Worm (Caenorhabditis elegans): ENCODE results near the gene npr-6.

npr-6 gene

DNA sequence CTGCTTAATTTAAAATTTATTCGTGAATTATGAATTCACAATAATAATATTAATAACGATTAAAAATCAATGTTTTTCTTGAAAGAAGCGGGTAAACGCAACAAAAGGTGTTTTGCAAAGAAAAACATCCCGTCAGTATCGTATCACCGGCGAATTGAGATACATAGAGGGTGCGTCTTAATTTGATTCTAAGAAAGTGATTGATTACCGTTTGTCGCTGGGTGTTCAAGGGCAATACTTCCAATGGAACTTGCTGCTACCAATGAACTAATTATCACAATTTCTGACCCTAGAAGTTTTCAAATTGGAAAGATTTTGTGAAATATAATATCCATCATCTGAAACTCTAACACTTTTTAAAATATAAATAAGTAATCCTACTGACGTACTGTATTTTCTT lies 39.9 kb downstream of the npr-6 start:
- TF ChIP-seq nhr-77 (tag; optimal IDR thresholded peaks at IDR 0.05) (no peak), ztf-1 (GFP tag; conservative IDR thresholded peaks at IDR 0.05) (no peak), skn-1 (tag; optimal IDR thresholded peaks at IDR 0.05) (no peak), dmd-4 (tag; optimal IDR thresholded peaks at IDR 0.05) (no peak), sma-9 (GFP tag; optimal IDR thresholded peaks at IDR 0.05) (peak; percentile 27), sma-9 (tag; optimal IDR thresholded peaks at IDR 0.05) (no peak), blmp-1 (tag; optimal IDR thresholded peaks at IDR 0.05; ENCODE audit: insufficient read depth) (peak; percentile 72), ztf-4 (tag; optimal IDR thresholded peaks at IDR 0.05) (no peak), nhr-11 (tag; optimal IDR thresholded peaks at IDR 0.05) (no peak), ceh-16 (tag; optimal IDR thresholded peaks at IDR 0.05) (peak; percentile 93), lin-13 (GFP tag; optimal IDR thresholded peaks at IDR 0.05) (no peak)

- no peak for TF ChIP-seq mbf-1 (tag; optimal IDR thresholded peaks at IDR 0.05)
- TF ChIP-seq lsy-2 (tag; optimal IDR thresholded peaks at IDR 0.05), result no peak
- TF ChIP-seq sma-3 (GFP tag; optimal IDR thresholded peaks at IDR 0.05), result no peak
- no peak for TF ChIP-seq nhr-6 (tag; optimal IDR thresholded peaks at IDR 0.05)
- TF ChIP-seq elt-3 (tag; optimal IDR thresholded peaks at IDR 0.05), result no peak
- no peak for TF ChIP-seq F13H6.1 (tag; optimal IDR thresholded peaks at IDR 0.05)
- TF ChIP-seq lin-13 (GFP tag; optimal IDR thresholded peaks at IDR 0.05), result no peak
- TF ChIP-seq unc-62 (GFP tag; optimal IDR thresholded peaks at IDR 0.05), result no peak
- TF ChIP-seq nhr-11 (tag; optimal IDR thresholded peaks at IDR 0.05), result no peak
- TF ChIP-seq R02D3.7 (tag; optimal IDR thresholded peaks at IDR 0.05), result no peak
- no peak for TF ChIP-seq sem-4 (tag; optimal IDR thresholded peaks at IDR 0.05)
- no peak for TF ChIP-seq mdl-1 (tag; optimal IDR thresholded peaks at IDR 0.05)
- no peak for TF ChIP-seq unc-39 (tag; optimal IDR thresholded peaks at IDR 0.05)
- no peak for TF ChIP-seq dmd-4 (tag; optimal IDR thresholded peaks at IDR 0.05)
- TF ChIP-seq sma-9 (GFP tag; optimal IDR thresholded peaks at IDR 0.05), result no peak
- no peak for TF ChIP-seq sma-9 (tag; optimal IDR thresholded peaks at IDR 0.05)
- no peak for TF ChIP-seq lin-39 (tag; optimal IDR thresholded peaks at IDR 0.05)
- no peak for TF ChIP-seq ceh-82 (tag; optimal IDR thresholded peaks at IDR 0.05)
- TF ChIP-seq nhr-12 (tag; optimal IDR thresholded peaks at IDR 0.05), result no peak
These were observed 44.6 kb downstream of the npr-6 start, which contains the start of gene str-74 for ce11 chrX:10240939-10241338. Gene str-74, minus strand, starts transcription at chrX:10241039.

- no peak for TF ChIP-seq ztf-1 (GFP tag; conservative IDR thresholded peaks at IDR 0.05)
- TF ChIP-seq skn-1 (tag; optimal IDR thresholded peaks at IDR 0.05), result no peak
- no peak for TF ChIP-seq ztf-4 (tag; optimal IDR thresholded peaks at IDR 0.05)
- no peak for TF ChIP-seq lin-39 (tag; optimal IDR thresholded peaks at IDR 0.05)
- TF ChIP-seq crh-2 (tag; optimal IDR thresholded peaks at IDR 0.05), result peak; percentile 48
- no peak for TF ChIP-seq mdl-1 (tag; optimal IDR thresholded peaks at IDR 0.05)
- TF ChIP-seq lin-13 (GFP tag; optimal IDR thresholded peaks at IDR 0.05), result no peak
- no peak for TF ChIP-seq elt-1 (tag; optimal IDR thresholded peaks at IDR 0.05)
- peak; percentile 80 for TF ChIP-seq nhr-25 (tag; optimal IDR thresholded peaks at IDR 0.05)
- no peak for TF ChIP-seq zag-1 (tag; optimal IDR thresholded peaks at IDR 0.05)
- no peak for TF ChIP-seq ZK546.5 (tag; optimal IDR thresholded peaks at IDR 0.05)
- no peak for TF ChIP-seq nhr-23 (tag; optimal IDR thresholded peaks at IDR 0.05)
- TF ChIP-seq unc-55 (GFP tag; optimal IDR thresholded peaks at IDR 0.05), result no peak
- TF ChIP-seq egl-27 (tag; optimal IDR thresholded peaks at IDR 0.05), result no peak
- TF ChIP-seq nhr-21 (tag; optimal IDR thresholded peaks at IDR 0.05), result peak; percentile 48
- peak; percentile 19 for TF ChIP-seq sma-3 (GFP tag; optimal IDR thresholded peaks at IDR 0.05)
- TF ChIP-seq fos-1 (tag; optimal IDR thresholded peaks at IDR 0.05), result peak; percentile 6
- no peak for TF ChIP-seq elt-3 (tag; optimal IDR thresholded peaks at IDR 0.05)
- no peak for TF ChIP-seq nhr-237 (tag; optimal IDR thresholded peaks at IDR 0.05)
- no peak for TF ChIP-seq mab-5 (tag; optimal IDR thresholded peaks at IDR 0.05)
- TF ChIP-seq lin-11 (tag; optimal IDR thresholded peaks at IDR 0.05), result no peak
- no peak for TF ChIP-seq alr-1 (tag; optimal IDR thresholded peaks at IDR 0.05)
- no peak for TF ChIP-seq nhr-11 (tag; optimal IDR thresholded peaks at IDR 0.05)
- TF ChIP-seq Y55F3AM.14 (GFP tag; optimal IDR thresholded peaks at IDR 0.05), result no peak
- TF ChIP-seq gmeb-1 (tag; optimal IDR thresholded peaks at IDR 0.05), result no peak
- peak; percentile 35 for TF ChIP-seq sem-4 (tag; optimal IDR thresholded peaks at IDR 0.05)
- peak; percentile 68 for TF ChIP-seq F13H6.1 (tag; optimal IDR thresholded peaks at IDR 0.05)
- TF ChIP-seq aly-2 (tag; optimal IDR thresholded peaks at IDR 0.05), result no peak
- TF ChIP-seq nhr-77 (tag; optimal IDR thresholded peaks at IDR 0.05), result no peak
- peak; percentile 44 for TF ChIP-seq C34F6.9 (tag; optimal IDR thresholded peaks at IDR 0.05)
- TF ChIP-seq ceh-82 (tag; optimal IDR thresholded peaks at IDR 0.05), result no peak
- TF ChIP-seq sma-9 (GFP tag; optimal IDR thresholded peaks at IDR 0.05), result peak; percentile 68
- no peak for TF ChIP-seq sma-9 (tag; optimal IDR thresholded peaks at IDR 0.05)
- no peak for TF ChIP-seq nhr-6 (tag; optimal IDR thresholded peaks at IDR 0.05)
- TF ChIP-seq ztf-11 (tag; optimal IDR thresholded peaks at IDR 0.05), result no peak
- TF ChIP-seq ceh-16 (tag; optimal IDR thresholded peaks at IDR 0.05), result no peak
- no peak for TF ChIP-seq dmd-4 (tag; optimal IDR thresholded peaks at IDR 0.05)
- no peak for TF ChIP-seq unc-39 (tag; optimal IDR thresholded peaks at IDR 0.05)
- TF ChIP-seq nhr-12 (tag; optimal IDR thresholded peaks at IDR 0.05), result no peak
- no peak for TF ChIP-seq peb-1 (tag; optimal IDR thresholded peaks at IDR 0.05)
- no peak for TF ChIP-seq nhr-129 (tag; optimal IDR thresholded peaks at IDR 0.05)
- no peak for TF ChIP-seq unc-62 (GFP tag; optimal IDR thresholded peaks at IDR 0.05)
- TF ChIP-seq blmp-1 (tag; optimal IDR thresholded peaks at IDR 0.05; ENCODE audit: insufficient read depth), result peak; percentile 42
- no peak for TF ChIP-seq ama-1 (optimal IDR thresholded peaks at IDR 0.05)
These were observed 47.3 kb downstream of the npr-6 start for ce11 chrX:10238146-10238749.
